Worm (Caenorhabditis elegans) whole organism, early embryonic: Measurements from ENCODE around the gene F07F6.8.

ENCODE experiments used
- B0310.2 ChIP-seq: sonication (generic microtip); optimal IDR thresholded peaks from 2 replicates; lab custom pipeline; 2016; ENCODE audit warnings: mild to moderate bottlenecking, missing genetic modification characterization, missing compliant biosample characterization
- ceh-13 ChIP-seq: fragments of 200-800 bp; sonication (Bioruptor generic); optimal IDR thresholded peaks from 2 replicates; lab custom pipeline; 2018; ENCODE audit warnings: mild to moderate bottlenecking, missing genetic modification characterization, missing compliant biosample characterization
- ets-7 ChIP-seq: sonication (generic microtip); optimal IDR thresholded peaks from 2 replicates; lab custom pipeline; 2016; ENCODE audit warnings: missing genotype, missing genetic modification characterization, missing compliant biosample characterization
- hmg-4 ChIP-seq: fragments of 200-800 bp; sonication (Bioruptor generic); optimal IDR thresholded peaks from 2 replicates; lab custom pipeline; 2018; ENCODE audit warnings: mild to moderate bottlenecking, missing genetic modification characterization, missing compliant biosample characterization
- hnd-1 ChIP-seq: sonication (generic microtip); optimal IDR thresholded peaks from 2 replicates; lab custom pipeline; 2016; ENCODE audit warnings: missing genetic modification characterization, missing compliant biosample characterization
- sea-1 ChIP-seq: fragments of 200-800 bp; sonication (Bioruptor generic); conservative IDR thresholded peaks from 2 replicates; pipeline ENCODE4 v1.3.6; 2022; ENCODE audit warnings: missing genetic modification characterization, missing compliant biosample characterization

ce11 chrII:5423832-5424231, 1.7 kb downstream of the F07F6.8 start, which contains the start of gene F07F6.7:
- TF ChIP-seq sea-1 (GFP tag; lab: Robert Waterston, UW) (no peak), ets-7 (tag; lab: Kevin White, UChicago) (no peak), hmg-4 (no peak), hnd-1 (no peak), B0310.2 (tag; lab: Kevin White, UChicago) (no peak), ceh-13 (no peak)
